Worm (Caenorhabditis elegans): ENCODE results near the gene slcf-1.

Gene slcf-1

ce11 chrX:10528993-10529392 is at the start of gene slcf-1, which contains the start of gene F14F3.5:
Gene slcf-1, plus strand, starts transcription at chrX:10529294.
Gene F14F3.5, minus strand, starts transcription at chrX:10529226.
- TF ChIP-seq W03F9.2 (tag; optimal IDR thresholded peaks at IDR 0.05) (no peak), him-1 (tag; optimal IDR thresholded peaks at IDR 0.05) (no peak), dao-5 (tag; optimal IDR thresholded peaks at IDR 0.05) (no peak)

- no peak for TF ChIP-seq him-1 (tag; optimal IDR thresholded peaks at IDR 0.05)
- TF ChIP-seq dao-5 (tag; optimal IDR thresholded peaks at IDR 0.05), result no peak
- TF ChIP-seq W03F9.2 (tag; optimal IDR thresholded peaks at IDR 0.05), result no peak
Measured at ce11 chrX:10480563-10481290, 48.4 kb upstream of the slcf-1 start, which contains the start of gene elt-2. Gene elt-2, plus strand, starts transcription at chrX:10481240.

ce11 chrX:10482272-10482671 is 46.8 kb upstream of the slcf-1 start:
- TF ChIP-seq him-1 (tag; optimal IDR thresholded peaks at IDR 0.05), result no peak
- no peak for TF ChIP-seq W03F9.2 (tag; optimal IDR thresholded peaks at IDR 0.05)
- TF ChIP-seq dao-5 (tag; optimal IDR thresholded peaks at IDR 0.05), result no peak

ce11 chrX:10485300-10485755 is 43.8 kb upstream of the slcf-1 start, which contains the start of gene C33D3.3:
Gene C33D3.3, plus strand, starts transcription at chrX:10485350.
- TF ChIP-seq dao-5 (tag; optimal IDR thresholded peaks at IDR 0.05) (no peak), him-1 (tag; optimal IDR thresholded peaks at IDR 0.05) (no peak), W03F9.2 (tag; optimal IDR thresholded peaks at IDR 0.05) (no peak)

ce11 chrX:10488763-10489162 is 40.3 kb upstream of the slcf-1 start, which contains the start of gene C33D3.4:
Gene C33D3.4, plus strand, starts transcription at chrX:10489063.
- TF ChIP-seq him-1 (tag; optimal IDR thresholded peaks at IDR 0.05), result no peak
- no peak for TF ChIP-seq dao-5 (tag; optimal IDR thresholded peaks at IDR 0.05)
- no peak for TF ChIP-seq W03F9.2 (tag; optimal IDR thresholded peaks at IDR 0.05)

- TF ChIP-seq W03F9.2 (tag; optimal IDR thresholded peaks at IDR 0.05) (no peak), him-1 (tag; optimal IDR thresholded peaks at IDR 0.05) (no peak), dao-5 (tag; optimal IDR thresholded peaks at IDR 0.05) (no peak)
Measured at ce11 chrX:10491044-10491443, 38.0 kb upstream of the slcf-1 start, which contains the start of gene C33D3.5. Gene C33D3.5, plus strand, starts transcription at chrX:10491344.

- TF ChIP-seq W03F9.2 (tag; optimal IDR thresholded peaks at IDR 0.05), result no peak
- TF ChIP-seq dao-5 (tag; optimal IDR thresholded peaks at IDR 0.05), result no peak
- no peak for TF ChIP-seq him-1 (tag; optimal IDR thresholded peaks at IDR 0.05)
Measured at ce11 chrX:10491875-10492523, 37.1 kb upstream of the slcf-1 start.

ce11 chrX:10499590-10499989 is 29.5 kb upstream of the slcf-1 start, which contains the start of gene vab-3:
Gene vab-3, plus strand, starts transcription at chrX:10499890.
- TF ChIP-seq W03F9.2 (tag; optimal IDR thresholded peaks at IDR 0.05), result no peak
- no peak for TF ChIP-seq him-1 (tag; optimal IDR thresholded peaks at IDR 0.05)
- TF ChIP-seq dao-5 (tag; optimal IDR thresholded peaks at IDR 0.05), result no peak

- no peak for TF ChIP-seq him-1 (tag; optimal IDR thresholded peaks at IDR 0.05)
- TF ChIP-seq W03F9.2 (tag; optimal IDR thresholded peaks at IDR 0.05), result no peak
- TF ChIP-seq dao-5 (tag; optimal IDR thresholded peaks at IDR 0.05), result no peak
Measured at ce11 chrX:10503393-10503792, 25.7 kb upstream of the slcf-1 start.

- TF ChIP-seq W03F9.2 (tag; optimal IDR thresholded peaks at IDR 0.05), result no peak
- TF ChIP-seq him-1 (tag; optimal IDR thresholded peaks at IDR 0.05), result no peak
- no peak for TF ChIP-seq dao-5 (tag; optimal IDR thresholded peaks at IDR 0.05)
Measured at ce11 chrX:10505193-10505592, 23.9 kb upstream of the slcf-1 start.

ce11 chrX:10507971-10508370 is 21.1 kb upstream of the slcf-1 start:
- TF ChIP-seq dao-5 (tag; optimal IDR thresholded peaks at IDR 0.05) (no peak), W03F9.2 (tag; optimal IDR thresholded peaks at IDR 0.05) (no peak), him-1 (tag; optimal IDR thresholded peaks at IDR 0.05) (no peak)

- no peak for TF ChIP-seq dao-5 (tag; optimal IDR thresholded peaks at IDR 0.05)
- TF ChIP-seq him-1 (tag; optimal IDR thresholded peaks at IDR 0.05), result no peak
- TF ChIP-seq W03F9.2 (tag; optimal IDR thresholded peaks at IDR 0.05), result no peak
Measured at ce11 chrX:10514056-10514455, 15.0 kb upstream of the slcf-1 start.

ce11 chrX:10514834-10515233 is 14.3 kb upstream of the slcf-1 start:
- TF ChIP-seq dao-5 (tag; optimal IDR thresholded peaks at IDR 0.05) (no peak), him-1 (tag; optimal IDR thresholded peaks at IDR 0.05) (no peak), W03F9.2 (tag; optimal IDR thresholded peaks at IDR 0.05) (no peak)

ce11 chrX:10516549-10516948 is 12.5 kb upstream of the slcf-1 start:
- TF ChIP-seq W03F9.2 (tag; optimal IDR thresholded peaks at IDR 0.05) (no peak), dao-5 (tag; optimal IDR thresholded peaks at IDR 0.05) (no peak), him-1 (tag; optimal IDR thresholded peaks at IDR 0.05) (no peak)

Data from whole organism, L4/young adult.